Fruit fly (Drosophila melanogaster): ENCODE data around the gene ppk21.

DNA sequence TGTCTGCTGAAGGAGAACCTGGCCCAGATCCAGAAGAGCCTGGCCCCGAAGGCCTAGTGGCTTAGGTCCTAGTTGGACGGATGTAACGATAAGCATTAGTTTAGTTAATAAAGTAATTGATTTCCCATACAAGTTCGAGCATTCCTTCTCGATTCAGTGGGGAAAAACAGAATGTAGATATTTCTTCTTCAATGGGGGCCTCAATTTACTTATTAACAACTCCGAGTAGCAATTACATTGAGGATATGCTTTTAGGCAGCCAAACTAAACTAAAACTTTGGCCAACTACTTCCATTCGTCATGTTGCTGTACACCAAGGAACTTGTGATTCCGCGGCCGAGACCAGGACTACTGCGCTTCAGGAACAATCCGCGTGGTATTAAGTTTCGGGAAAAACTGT is 7.6 kb downstream of the ppk21 start, which contains the start of gene ppk19:
- TF ChIP-seq lola (GFP tag; optimal IDR thresholded peaks at IDR 0.05) (no peak), CG32264 (GFP tag; optimal IDR thresholded peaks at IDR 0.05) (no peak), psq (GFP tag; optimal IDR thresholded peaks at IDR 0.05) (no peak)

Data from whole organism, wandering third instar larva.